Worm (Caenorhabditis elegans) whole organism, early embryonic: ENCODE measurements around the gene clec-195.

ENCODE experiments used
- B0310.2 ChIP-seq: sonication (generic microtip); optimal IDR thresholded peaks from 2 replicates; lab custom pipeline; 2016; ENCODE audit warnings: mild to moderate bottlenecking, missing genetic modification characterization, missing compliant biosample characterization
- F13C5.2 ChIP-seq: sonication (generic microtip); optimal IDR thresholded peaks from 2 replicates; lab custom pipeline; 2017; ENCODE audit warnings: mild to moderate bottlenecking, missing genetic modification characterization, inconsistent platforms, missing compliant biosample characterization
- aly-1 ChIP-seq: sonication (generic microtip); optimal IDR thresholded peaks from 2 replicates; lab custom pipeline; 2016; ENCODE audit warnings: missing genetic modification characterization, missing compliant biosample characterization
- ama-1 ChIP-seq: fragments of 150-350 bp; optimal IDR thresholded peaks from 2 replicates; lab custom pipeline; 2014
- ceh-13 ChIP-seq: fragments of 200-800 bp; sonication (Bioruptor generic); optimal IDR thresholded peaks from 2 replicates; lab custom pipeline; 2018; ENCODE audit warnings: mild to moderate bottlenecking, missing genetic modification characterization, missing compliant biosample characterization
- ceh-36 ChIP-seq: sonication (generic microtip); optimal IDR thresholded peaks from 2 replicates; lab custom pipeline; 2016; ENCODE audit warnings: missing genetic modification characterization, inconsistent platforms, missing compliant biosample characterization
- ets-7 ChIP-seq: sonication (generic microtip); optimal IDR thresholded peaks from 2 replicates; lab custom pipeline; 2016; ENCODE audit warnings: missing genotype, missing genetic modification characterization, missing compliant biosample characterization
- flt-1 ChIP-seq: fragments of 200-800 bp; sonication (Bioruptor generic); IDR thresholded peaks from 2 replicates; pipeline ENCODE4 v1.3.6; 2022; ENCODE audit warnings: missing genetic modification characterization, missing compliant biosample characterization
- hmbx-1 ChIP-seq: sonication (generic microtip); optimal IDR thresholded peaks from 2 replicates; lab custom pipeline; 2016; ENCODE audit warnings: mild to moderate bottlenecking, missing genetic modification characterization, missing compliant biosample characterization
- hmg-4 ChIP-seq: fragments of 200-800 bp; sonication (Bioruptor generic); optimal IDR thresholded peaks from 2 replicates; lab custom pipeline; 2018; ENCODE audit warnings: mild to moderate bottlenecking, missing genetic modification characterization, missing compliant biosample characterization
- hnd-1 ChIP-seq: sonication (generic microtip); optimal IDR thresholded peaks from 2 replicates; lab custom pipeline; 2016; ENCODE audit warnings: missing genetic modification characterization, missing compliant biosample characterization
- scrt-1 ChIP-seq: fragments of 200-800 bp; sonication (Bioruptor generic); IDR thresholded peaks from 2 replicates; pipeline ENCODE4 v1.3.6; 2022; ENCODE audit warnings: missing genetic modification characterization, missing compliant biosample characterization
- sea-1 ChIP-seq: fragments of 200-800 bp; sonication (Bioruptor generic); conservative IDR thresholded peaks from 2 replicates; pipeline ENCODE4 v1.3.6; 2022; ENCODE audit warnings: missing genetic modification characterization, missing compliant biosample characterization
- tbx-11 ChIP-seq: fragments of 200-800 bp; sonication (Bioruptor generic); IDR thresholded peaks from 2 replicates; pipeline ENCODE4 v1.3.6; 2022; ENCODE audit warnings: missing genetic modification characterization, missing compliant biosample characterization

DNA sequence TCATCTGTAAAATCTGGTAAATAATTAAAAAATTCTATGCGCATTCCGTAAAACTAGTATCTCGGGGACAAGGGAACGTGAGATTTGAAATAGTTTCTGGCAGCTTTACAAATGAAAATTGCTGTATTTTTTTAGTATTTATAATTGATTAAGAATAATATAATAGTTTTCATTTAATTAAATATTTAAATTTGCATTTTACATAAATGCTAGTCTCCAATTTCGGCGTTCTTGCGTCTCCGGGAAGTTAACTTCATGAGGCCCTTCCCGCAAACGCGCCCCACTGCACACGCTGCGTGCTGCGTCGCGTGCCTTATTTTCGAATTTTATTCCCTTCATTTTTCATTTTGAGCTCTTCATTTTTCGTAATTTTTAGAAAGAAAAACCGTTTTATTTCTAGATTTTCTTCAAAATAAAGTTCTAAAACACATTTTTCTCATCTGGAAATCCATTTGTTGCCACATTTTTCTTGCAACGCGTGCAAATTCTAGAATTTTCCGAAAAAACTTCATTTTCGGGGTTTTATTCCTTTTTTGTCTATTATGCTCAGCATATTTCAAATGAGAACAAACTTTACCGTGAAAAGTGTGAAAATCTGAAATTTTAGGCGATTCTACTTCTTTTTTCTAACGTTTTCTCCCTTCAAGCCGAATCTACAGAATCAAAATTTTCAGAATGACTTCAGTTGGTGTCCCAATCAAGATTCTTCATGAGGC, 42.0 kb upstream of the clec-195 start, which contains the start of the genes snx-13 and snr-1:
- peak; percentile 75 for TF ChIP-seq tbx-11 (GFP tag; lab: Robert Waterston, UW)
- 0 out of 2 replicates have a peak, but pooled peaks have one; percentile 49 for TF ChIP-seq flt-1 (GFP tag; lab: Robert Waterston, UW)
- TF ChIP-seq sea-1 = peak; percentile 79
- no peak for TF ChIP-seq ama-1 (lab: Kevin White, UChicago)
- no peak for TF ChIP-seq aly-1 (tag; lab: Kevin White, UChicago)
- TF ChIP-seq ceh-13 (GFP tag; lab: Kevin White, UChicago) = peak; percentile 88
- peak; percentile 87 for TF ChIP-seq hmg-4 (GFP tag; lab: Kevin White, UChicago)
- peak; percentile 73 for TF ChIP-seq hnd-1 (tag; lab: Kevin White, UChicago)
- peak; percentile 16 for TF ChIP-seq ets-7 (tag; lab: Kevin White, UChicago)
- peak; percentile 86 for TF ChIP-seq B0310.2 (tag; lab: Kevin White, UChicago)
- TF ChIP-seq scrt-1 (GFP tag; lab: Robert Waterston, UW) = peak; percentile 72
- peak; percentile 84 for TF ChIP-seq F13C5.2 (tag; lab: Kevin White, UChicago)
- TF ChIP-seq ceh-36 (tag; lab: Kevin White, UChicago) = peak; percentile 61
- peak; percentile 90 for TF ChIP-seq hmbx-1
